Fruit fly (Drosophila melanogaster): ENCODE measurements around the gene REG.

dm6 chrX:13212138-13212481 is at the start of gene REG:
- TF ChIP-seq Dll (optimal IDR thresholded peaks at IDR 0.05) (no peak), CG8478 (optimal IDR thresholded peaks at IDR 0.05) (no peak), psq (optimal IDR thresholded peaks at IDR 0.05) (no peak), usp (GFP tag; optimal IDR thresholded peaks at IDR 0.05) (no peak)

Data from whole organism.